Fruit fly (Drosophila melanogaster): Measurements from ENCODE around the gene Cda5.
A peak's percentile ranks its signal among the peaks of the same experiment; 100 is the strongest.

Gene Cda5

DNA sequence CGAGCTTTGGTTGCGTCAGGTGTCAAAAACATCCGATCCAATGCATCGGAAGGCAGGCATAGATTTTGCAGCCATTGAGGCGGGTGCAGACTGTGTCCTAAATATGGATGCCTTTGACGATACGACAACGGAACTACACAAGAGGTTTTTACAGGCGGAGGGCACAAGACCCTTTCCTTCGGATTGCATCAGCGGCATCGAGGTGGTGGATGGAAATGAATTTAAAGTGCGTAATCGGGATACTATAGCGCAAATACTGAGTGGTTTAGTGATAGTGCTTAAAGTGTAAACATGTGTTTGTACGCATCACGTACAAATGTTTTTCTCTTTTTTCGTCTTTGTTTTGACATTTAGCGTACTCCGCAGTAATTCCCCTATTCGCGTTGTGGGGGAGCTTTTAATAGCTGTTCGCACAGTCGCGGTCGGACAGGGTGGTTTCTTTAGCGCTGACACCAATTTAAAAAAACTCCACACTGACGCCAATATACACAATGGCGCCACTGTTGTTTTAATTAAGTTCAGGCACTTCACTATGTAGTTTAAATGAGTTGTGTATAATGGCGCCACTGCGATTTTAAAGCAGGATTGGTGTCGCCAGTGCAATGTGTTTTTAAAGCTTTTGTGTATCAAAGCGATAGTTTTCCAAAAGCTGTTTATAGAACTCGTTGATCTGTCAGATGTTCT lies 7.7 kb upstream of the Cda5 start:
- TF ChIP-seq Sin3A (optimal IDR thresholded peaks at IDR 0.05) (no peak), psq (optimal IDR thresholded peaks at IDR 0.05) (peak; percentile 27)

dm6 chr2L:71869-72751 lies 6.9 kb upstream of the Cda5 start:
- TF ChIP-seq insv (optimal IDR thresholded peaks at IDR 0.05), result no peak
- TF ChIP-seq psq (optimal IDR thresholded peaks at IDR 0.05), result no peak
- TF ChIP-seq h (optimal IDR thresholded peaks at IDR 0.05), result no peak
- TF ChIP-seq Myc (optimal IDR thresholded peaks at IDR 0.05), result no peak
- TF ChIP-seq ttk (optimal IDR thresholded peaks at IDR 0.05), result no peak
- no peak for TF ChIP-seq Sin3A (optimal IDR thresholded peaks at IDR 0.05)

dm6 chr2L:71457-71856 lies 6.3 kb upstream of the Cda5 start, which contains the start of gene galectin:
galectin (plus strand) TSS chr2L:71757.
- TF ChIP-seq h (optimal IDR thresholded peaks at IDR 0.05) (no peak), insv (optimal IDR thresholded peaks at IDR 0.05) (no peak), Myc (optimal IDR thresholded peaks at IDR 0.05) (no peak), Sin3A (optimal IDR thresholded peaks at IDR 0.05) (no peak), psq (optimal IDR thresholded peaks at IDR 0.05) (no peak), ttk (optimal IDR thresholded peaks at IDR 0.05) (no peak)

DNA sequence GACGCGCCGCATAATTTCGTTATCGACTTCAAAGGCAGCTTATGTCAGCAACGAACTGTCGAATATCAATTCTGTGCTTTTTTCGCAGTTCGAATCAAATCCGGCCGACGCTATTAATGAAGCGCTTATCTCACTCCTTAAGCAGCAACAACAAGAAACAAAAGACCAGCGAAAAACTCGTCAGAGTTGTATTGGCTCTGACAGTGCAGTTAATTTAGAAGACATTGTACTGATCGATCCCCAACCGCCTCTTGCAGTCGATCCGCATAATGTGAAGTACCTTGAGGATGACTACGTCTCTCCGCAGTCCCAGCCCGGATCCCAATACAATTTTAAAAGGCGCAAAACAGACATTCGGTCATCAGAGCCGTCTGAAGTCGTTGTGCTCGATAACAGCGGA lies 4.4 kb upstream of the Cda5 start:
- TF ChIP-seq ttk (optimal IDR thresholded peaks at IDR 0.05) (no peak), psq (optimal IDR thresholded peaks at IDR 0.05) (no peak), h (optimal IDR thresholded peaks at IDR 0.05) (no peak), Myc (optimal IDR thresholded peaks at IDR 0.05) (no peak), Sin3A (optimal IDR thresholded peaks at IDR 0.05) (no peak), insv (optimal IDR thresholded peaks at IDR 0.05) (no peak)

DNA sequence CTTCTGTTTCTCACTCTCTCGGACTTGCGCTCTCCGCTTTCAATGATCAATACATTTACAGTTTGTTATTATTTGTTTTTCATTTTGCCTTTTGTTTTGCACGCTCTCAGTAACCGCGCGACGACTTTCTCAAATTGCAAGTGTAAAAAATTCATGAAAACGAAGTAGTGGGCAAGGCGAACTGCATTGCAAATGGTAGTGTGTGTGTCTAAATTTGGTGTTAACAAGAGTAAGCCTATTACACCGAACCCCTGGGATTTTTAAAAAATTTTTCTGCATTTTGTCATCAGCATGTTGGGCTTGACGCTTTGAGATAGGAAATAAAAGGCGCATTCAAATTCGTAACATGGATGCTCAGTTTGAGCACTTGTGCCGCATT lies 2.1 kb upstream of the Cda5 start:
- TF ChIP-seq psq (optimal IDR thresholded peaks at IDR 0.05) (no peak), insv (optimal IDR thresholded peaks at IDR 0.05) (no peak), ttk (optimal IDR thresholded peaks at IDR 0.05) (no peak), Sin3A (optimal IDR thresholded peaks at IDR 0.05) (no peak), h (optimal IDR thresholded peaks at IDR 0.05) (no peak), Myc (optimal IDR thresholded peaks at IDR 0.05) (no peak)

DNA sequence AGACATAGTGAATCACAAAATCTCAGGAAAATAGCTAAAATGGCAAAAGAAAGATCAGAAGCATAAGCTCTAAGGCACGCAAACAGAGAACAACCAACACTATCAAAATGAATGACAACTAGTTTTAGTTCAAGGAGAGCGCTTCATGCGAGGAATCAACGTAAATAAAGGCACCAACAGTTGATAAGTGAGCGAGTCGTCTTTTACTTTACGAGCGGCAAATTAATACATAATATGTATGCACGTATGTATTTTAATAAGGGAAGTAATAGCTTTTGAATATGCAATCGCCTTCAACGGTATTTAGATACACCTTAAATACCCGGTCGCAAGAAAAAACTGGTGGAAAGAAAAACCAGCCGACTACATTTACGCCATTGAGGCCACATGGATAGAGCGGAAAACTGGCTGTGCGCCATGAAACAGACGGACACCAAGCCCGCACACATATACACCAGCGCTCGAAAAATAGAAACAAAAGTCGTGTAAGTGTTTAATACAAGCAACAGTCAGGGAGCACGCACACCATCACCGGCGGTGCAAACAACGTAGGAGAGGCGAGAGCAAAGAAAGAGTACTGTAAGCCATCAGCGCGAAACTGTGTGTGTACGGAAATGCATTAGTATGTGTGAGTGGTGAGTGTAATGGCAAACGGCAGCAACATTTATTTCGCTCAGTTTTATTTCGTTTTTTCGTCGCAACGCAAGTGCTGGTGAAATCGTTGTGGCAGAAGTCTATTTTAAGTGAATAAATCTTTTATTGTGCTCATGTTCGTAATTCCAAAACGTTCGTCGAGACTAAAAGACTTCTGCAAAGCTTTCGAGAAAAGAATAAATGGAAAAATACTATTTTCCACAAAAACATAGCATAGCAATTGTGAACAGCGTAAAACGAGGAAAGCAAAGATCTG lies 1.4 kb upstream of the Cda5 start, which contains the start of gene dbr:
Gene dbr (plus strand): TSS at position 114 of the 910 bp plus-strand sequence.
- no peak for TF ChIP-seq Sin3A (optimal IDR thresholded peaks at IDR 0.05)
- TF ChIP-seq insv (optimal IDR thresholded peaks at IDR 0.05), result no peak
- no peak for TF ChIP-seq ttk (optimal IDR thresholded peaks at IDR 0.05)
- TF ChIP-seq Myc (optimal IDR thresholded peaks at IDR 0.05), result no peak
- no peak for TF ChIP-seq h (optimal IDR thresholded peaks at IDR 0.05)
- TF ChIP-seq psq (optimal IDR thresholded peaks at IDR 0.05), result no peak

- no peak for TF ChIP-seq psq (optimal IDR thresholded peaks at IDR 0.05)
These were observed 6.1 kb downstream of the Cda5 start for dm6 chr2L:59058-59603.

DNA sequence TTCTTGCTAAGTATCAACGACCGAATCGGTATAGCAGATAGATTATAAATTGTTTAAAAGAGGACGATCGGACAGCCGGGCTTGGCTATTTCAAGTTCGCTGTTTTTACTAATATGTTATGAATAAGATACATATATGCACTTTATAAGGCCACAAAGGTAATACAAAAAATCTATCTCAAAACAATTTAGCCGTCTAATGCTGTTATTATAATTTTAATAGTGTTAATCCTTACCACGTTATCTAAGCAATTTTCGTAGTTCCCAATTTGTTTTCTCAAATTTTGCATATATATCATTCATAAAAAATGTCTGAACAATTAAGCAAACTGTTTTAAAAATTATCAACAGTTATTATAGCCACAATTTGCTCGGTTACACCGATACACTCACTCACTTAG lies 8.3 kb downstream of the Cda5 start:
- no peak for TF ChIP-seq h (optimal IDR thresholded peaks at IDR 0.05)
- TF ChIP-seq Sin3A (optimal IDR thresholded peaks at IDR 0.05), result no peak
- no peak for TF ChIP-seq ttk (optimal IDR thresholded peaks at IDR 0.05)
- no peak for TF ChIP-seq Myc (optimal IDR thresholded peaks at IDR 0.05)
- TF ChIP-seq psq (optimal IDR thresholded peaks at IDR 0.05), result no peak
- TF ChIP-seq insv (optimal IDR thresholded peaks at IDR 0.05), result no peak

DNA sequence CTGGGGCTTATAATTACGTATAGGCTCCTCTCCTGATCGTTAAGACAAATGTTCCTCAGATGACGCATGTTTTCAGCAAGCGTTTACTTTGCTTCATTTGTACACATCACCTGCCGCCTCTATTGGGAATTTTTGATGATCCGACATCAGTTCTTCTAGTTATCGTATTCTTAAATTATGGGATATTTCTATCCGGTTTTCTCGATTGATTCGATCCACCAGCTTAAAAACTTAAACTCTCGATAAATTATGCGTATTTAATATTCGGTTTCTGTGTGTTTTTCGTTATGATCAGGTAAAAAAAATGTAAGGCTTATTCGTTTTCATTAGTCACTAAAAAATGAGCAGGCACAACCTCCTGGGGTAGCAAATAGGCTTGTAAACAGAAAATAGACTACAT lies 12.1 kb downstream of the Cda5 start:
- TF ChIP-seq h (optimal IDR thresholded peaks at IDR 0.05) (no peak), Sin3A (optimal IDR thresholded peaks at IDR 0.05) (no peak), psq (optimal IDR thresholded peaks at IDR 0.05) (no peak), Myc (optimal IDR thresholded peaks at IDR 0.05) (no peak), insv (optimal IDR thresholded peaks at IDR 0.05) (no peak), ttk (optimal IDR thresholded peaks at IDR 0.05) (no peak)

DNA sequence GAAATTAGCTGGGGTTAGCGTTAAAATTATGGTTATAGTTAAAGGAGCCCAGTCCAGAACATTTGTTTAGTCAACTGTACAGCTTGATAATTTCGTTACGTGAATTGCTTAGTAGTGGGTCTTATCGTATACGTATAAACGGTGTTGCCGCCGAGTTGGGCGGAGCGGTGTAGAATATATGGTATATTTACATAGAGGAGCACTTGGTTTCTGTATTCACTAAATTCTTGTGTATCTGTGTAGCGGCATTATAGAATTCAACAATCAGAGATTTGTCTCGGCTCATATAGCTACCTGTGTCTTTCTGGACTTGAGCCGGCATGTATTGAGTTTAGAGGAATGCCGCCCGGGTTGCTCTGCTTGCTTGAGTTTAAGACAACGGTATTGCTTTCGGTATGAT lies 29.8 kb downstream of the Cda5 start:
- TF ChIP-seq h (optimal IDR thresholded peaks at IDR 0.05), result no peak
- no peak for TF ChIP-seq Myc (optimal IDR thresholded peaks at IDR 0.05)
- no peak for TF ChIP-seq psq (optimal IDR thresholded peaks at IDR 0.05)
- no peak for TF ChIP-seq ttk (optimal IDR thresholded peaks at IDR 0.05)
- TF ChIP-seq insv (optimal IDR thresholded peaks at IDR 0.05), result no peak
- no peak for TF ChIP-seq Sin3A (optimal IDR thresholded peaks at IDR 0.05)

DNA sequence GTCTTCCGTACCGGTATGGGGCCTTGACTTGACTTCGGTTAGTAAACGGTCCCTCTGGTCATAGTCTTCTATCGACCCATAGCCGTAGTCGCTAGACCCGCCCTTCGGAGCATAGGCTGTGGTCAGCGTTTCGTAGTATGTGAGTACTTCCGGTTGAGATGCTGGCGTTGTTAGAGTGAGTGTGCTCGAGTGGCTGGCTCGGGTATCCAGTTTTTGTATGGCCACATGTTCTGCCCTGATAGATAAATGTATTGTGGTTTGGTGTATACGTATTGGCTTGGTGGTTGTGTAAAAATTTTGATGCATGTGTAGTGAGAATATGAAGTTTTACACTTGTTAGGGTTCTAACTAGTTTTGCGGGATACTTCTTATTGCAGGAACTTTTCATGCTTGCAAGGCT lies 31.1 kb downstream of the Cda5 start:
- TF ChIP-seq Myc (optimal IDR thresholded peaks at IDR 0.05) (no peak), ttk (optimal IDR thresholded peaks at IDR 0.05) (no peak), h (optimal IDR thresholded peaks at IDR 0.05) (no peak), psq (optimal IDR thresholded peaks at IDR 0.05) (no peak), insv (optimal IDR thresholded peaks at IDR 0.05) (no peak), Sin3A (optimal IDR thresholded peaks at IDR 0.05) (no peak)
